Worm (Caenorhabditis elegans) whole organism, L1 larva: ENCODE data around the gene frpr-3.

Experiments used
- Y116A8C.19 ChIP-seq: sonication (generic microtip); optimal IDR thresholded peaks from 2 replicates; lab custom pipeline; 2016; ENCODE audit warnings: missing compliant biosample characterization, missing genetic modification characterization, borderline replicate concordance
- aha-1 ChIP-seq: fragments of 150-350 bp; optimal IDR thresholded peaks from 2 replicates; lab custom pipeline; 2014; ENCODE audit warnings: missing biosample characterization, missing genetic modification characterization
- lin-14 ChIP-seq: fragments of 200-800 bp; sonication (Bioruptor generic); optimal IDR thresholded peaks from 2 replicates; lab custom pipeline; 2018; ENCODE audit warnings: mild to moderate bottlenecking, missing genetic modification characterization, moderate library complexity, missing compliant biosample characterization
- mdl-1 ChIP-seq, 2 experiments: fragments of 150-350 bp; optimal IDR thresholded peaks; 2 replicates each; lab custom pipeline; 2014 to 2017; ENCODE audit warnings: missing biosample characterization in 2 of 2, missing genetic modification characterization in 2 of 2, inconsistent platforms in 1 of 2
- nhr-12 ChIP-seq: sonication (generic microtip); optimal IDR thresholded peaks from 2 replicates; lab custom pipeline; 2017; ENCODE audit warnings: missing biosample characterization, missing genetic modification characterization
- tbx-2 ChIP-seq: sonication (generic microtip); optimal IDR thresholded peaks from 2 replicates; lab custom pipeline; 2016; ENCODE audit warnings: missing genetic modification characterization, missing compliant biosample characterization

DNA sequence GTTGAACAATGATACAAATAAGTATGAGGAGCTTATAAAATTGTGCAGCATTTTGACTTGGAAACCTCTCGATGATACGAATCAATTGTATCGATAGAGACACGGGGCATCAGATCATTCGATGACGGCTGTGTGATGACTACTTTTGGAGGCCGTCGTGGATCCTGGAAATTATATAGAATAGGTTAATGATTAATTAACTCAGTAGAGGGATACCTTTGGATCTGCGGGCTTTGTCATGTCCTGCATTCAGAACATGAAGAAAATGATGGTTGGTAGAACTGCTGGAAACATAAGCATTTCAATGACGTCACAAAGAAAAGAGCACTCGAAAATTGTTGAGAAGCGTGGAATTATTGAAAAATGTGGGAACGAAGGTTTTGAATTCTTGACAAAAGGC, 43.5 kb downstream of the frpr-3 start, which contains the start of gene ZK742.6:
- TF ChIP-seq lin-14 (GFP tag; lab: Kevin White, UChicago), result no peak
- no peak for TF ChIP-seq nhr-12 (tag; lab: Kevin White, UChicago)
- no peak for TF ChIP-seq Y116A8C.19
- no peak for TF ChIP-seq tbx-2 (tag; lab: Kevin White, UChicago)
- no peak for TF ChIP-seq mdl-1 (tag; optimal IDR thresholded peaks at IDR 0.05; lab: Kevin White, UChicago)
- no peak for TF ChIP-seq aha-1 (tag; lab: Kevin White, UChicago)
